Worm (Caenorhabditis elegans) whole organism, early embryonic: ENCODE results near the gene eor-1.

Source experiments
- B0310.2 ChIP-seq: sonication (generic microtip); optimal IDR thresholded peaks from 2 replicates; lab custom pipeline; 2016; ENCODE audit warnings: mild to moderate bottlenecking, missing genetic modification characterization, missing compliant biosample characterization
- F13C5.2 ChIP-seq: sonication (generic microtip); optimal IDR thresholded peaks from 2 replicates; lab custom pipeline; 2017; ENCODE audit warnings: mild to moderate bottlenecking, missing genetic modification characterization, inconsistent platforms, missing compliant biosample characterization
- aly-1 ChIP-seq: sonication (generic microtip); optimal IDR thresholded peaks from 2 replicates; lab custom pipeline; 2016; ENCODE audit warnings: missing genetic modification characterization, missing compliant biosample characterization
- ama-1 ChIP-seq: fragments of 150-350 bp; optimal IDR thresholded peaks from 2 replicates; lab custom pipeline; 2014
- ceh-13 ChIP-seq: fragments of 200-800 bp; sonication (Bioruptor generic); optimal IDR thresholded peaks from 2 replicates; lab custom pipeline; 2018; ENCODE audit warnings: mild to moderate bottlenecking, missing genetic modification characterization, missing compliant biosample characterization
- ceh-36 ChIP-seq: sonication (generic microtip); optimal IDR thresholded peaks from 2 replicates; lab custom pipeline; 2016; ENCODE audit warnings: missing genetic modification characterization, inconsistent platforms, missing compliant biosample characterization
- ets-7 ChIP-seq: sonication (generic microtip); optimal IDR thresholded peaks from 2 replicates; lab custom pipeline; 2016; ENCODE audit warnings: missing genotype, missing genetic modification characterization, missing compliant biosample characterization
- flt-1 ChIP-seq: fragments of 200-800 bp; sonication (Bioruptor generic); IDR thresholded peaks from 2 replicates; pipeline ENCODE4 v1.3.6; 2022; ENCODE audit warnings: missing genetic modification characterization, missing compliant biosample characterization
- hmbx-1 ChIP-seq: sonication (generic microtip); optimal IDR thresholded peaks from 2 replicates; lab custom pipeline; 2016; ENCODE audit warnings: mild to moderate bottlenecking, missing genetic modification characterization, missing compliant biosample characterization
- hmg-4 ChIP-seq: fragments of 200-800 bp; sonication (Bioruptor generic); optimal IDR thresholded peaks from 2 replicates; lab custom pipeline; 2018; ENCODE audit warnings: mild to moderate bottlenecking, missing genetic modification characterization, missing compliant biosample characterization
- hnd-1 ChIP-seq: sonication (generic microtip); optimal IDR thresholded peaks from 2 replicates; lab custom pipeline; 2016; ENCODE audit warnings: missing genetic modification characterization, missing compliant biosample characterization
- pes-1 ChIP-seq: fragments of 200-800 bp; sonication (Bioruptor generic); IDR thresholded peaks from 2 replicates; pipeline ENCODE4 v1.3.6; 2022; ENCODE audit warnings: missing genetic modification reagents, missing genetic modification characterization, missing compliant biosample characterization
- scrt-1 ChIP-seq: fragments of 200-800 bp; sonication (Bioruptor generic); IDR thresholded peaks from 2 replicates; pipeline ENCODE4 v1.3.6; 2022; ENCODE audit warnings: missing genetic modification characterization, missing compliant biosample characterization
- sea-1 ChIP-seq: fragments of 200-800 bp; sonication (Bioruptor generic); conservative IDR thresholded peaks from 2 replicates; pipeline ENCODE4 v1.3.6; 2022; ENCODE audit warnings: missing genetic modification characterization, missing compliant biosample characterization
- tbx-11 ChIP-seq: fragments of 200-800 bp; sonication (Bioruptor generic); IDR thresholded peaks from 2 replicates; pipeline ENCODE4 v1.3.6; 2022; ENCODE audit warnings: missing genetic modification characterization, missing compliant biosample characterization
- tbx-37 ChIP-seq: fragments of 200-800 bp; sonication (Bioruptor generic); conservative IDR thresholded peaks from 2 replicates; pipeline ENCODE4 v1.3.6; 2022; ENCODE audit warnings: missing genetic modification reagents, missing genetic modification characterization, missing compliant biosample characterization
- tra-4 ChIP-seq: sonication (generic microtip); optimal IDR thresholded peaks from 2 replicates; lab custom pipeline; 2017; ENCODE audit warnings: missing genetic modification characterization, missing compliant biosample characterization

eor-1 gene

ce11 chrIV:4799114-4799513 lies at the start of gene eor-1:
Gene eor-1, minus strand, starts transcription at chrIV:4799178.
- TF ChIP-seq tbx-11 (GFP tag; lab: Robert Waterston, UW) (no peak), aly-1 (tag; lab: Kevin White, UChicago) (no peak), hmbx-1 (tag; lab: Kevin White, UChicago) (no peak)

ce11 chrIV:4846793-4847192 lies 47.8 kb upstream of the eor-1 start, which contains the start of gene tat-2:
Gene tat-2, minus strand, starts transcription at chrIV:4846893.
- no peak for TF ChIP-seq sea-1 (GFP tag; lab: Robert Waterston, UW)

ce11 chrIV:4842030-4842429 lies 43.1 kb upstream of the eor-1 start:
- TF ChIP-seq hmg-4 (GFP tag; lab: Kevin White, UChicago) (no peak), B0310.2 (tag; lab: Kevin White, UChicago) (no peak), scrt-1 (GFP tag; lab: Robert Waterston, UW) (no peak), tbx-11 (GFP tag; lab: Robert Waterston, UW) (no peak), ets-7 (no peak), ceh-36 (tag; lab: Kevin White, UChicago) (no peak), hnd-1 (tag; lab: Kevin White, UChicago) (no peak), F13C5.2 (tag; lab: Kevin White, UChicago) (no peak), hmbx-1 (tag; lab: Kevin White, UChicago) (no peak), aly-1 (tag; lab: Kevin White, UChicago) (no peak)

ce11 chrIV:4829641-4830040 lies 30.7 kb upstream of the eor-1 start:
- TF ChIP-seq hmg-4 (GFP tag; lab: Kevin White, UChicago) (no peak), tbx-11 (GFP tag; lab: Robert Waterston, UW) (no peak), tra-4 (tag; lab: Kevin White, UChicago) (no peak), sea-1 (GFP tag; lab: Robert Waterston, UW) (no peak), ama-1 (lab: Kevin White, UChicago) (no peak), tbx-37 (GFP tag; lab: Robert Waterston, UW) (no peak), aly-1 (tag; lab: Kevin White, UChicago) (no peak), scrt-1 (GFP tag; lab: Robert Waterston, UW) (no peak), hmbx-1 (tag; lab: Kevin White, UChicago) (no peak), F13C5.2 (tag; lab: Kevin White, UChicago) (no peak), hnd-1 (tag; lab: Kevin White, UChicago) (no peak), ceh-13 (no peak), ceh-36 (tag; lab: Kevin White, UChicago) (no peak), B0310.2 (tag; lab: Kevin White, UChicago) (no peak), pes-1 (GFP tag; lab: Robert Waterston, UW) (no peak), ets-7 (no peak)

ce11 chrIV:4827219-4827618 lies 28.2 kb upstream of the eor-1 start, which contains the start of gene mpz-4:
Gene mpz-4, minus strand, starts transcription at chrIV:4827319.
- TF ChIP-seq aly-1 (tag; lab: Kevin White, UChicago) (no peak), B0310.2 (tag; lab: Kevin White, UChicago) (no peak), hmbx-1 (tag; lab: Kevin White, UChicago) (no peak), tbx-37 (GFP tag; lab: Robert Waterston, UW) (no peak), hmg-4 (GFP tag; lab: Kevin White, UChicago) (no peak), flt-1 (GFP tag; lab: Robert Waterston, UW) (no peak)

- TF ChIP-seq pes-1 (GFP tag; lab: Robert Waterston, UW) (no peak), aly-1 (tag; lab: Kevin White, UChicago) (no peak), ets-7 (no peak)
These were observed 22.9 kb upstream of the eor-1 start for ce11 chrIV:4821843-4822242.

- no peak for TF ChIP-seq tbx-11 (GFP tag; lab: Robert Waterston, UW)
- no peak for TF ChIP-seq tra-4 (tag; lab: Kevin White, UChicago)
- no peak for TF ChIP-seq hmg-4 (GFP tag; lab: Kevin White, UChicago)
- no peak for TF ChIP-seq hmbx-1 (tag; lab: Kevin White, UChicago)
- TF ChIP-seq aly-1 (tag; lab: Kevin White, UChicago), result no peak
- no peak for TF ChIP-seq hnd-1 (tag; lab: Kevin White, UChicago)
- no peak for TF ChIP-seq ceh-13
- no peak for TF ChIP-seq ama-1 (lab: Kevin White, UChicago)
- TF ChIP-seq tbx-37 (GFP tag; lab: Robert Waterston, UW), result no peak
These were observed 22.1 kb upstream of the eor-1 start, which contains the start of gene H06H21.8 for ce11 chrIV:4821054-4821453. Gene H06H21.8, minus strand, starts transcription at chrIV:4821131.

ce11 chrIV:4814185-4814584 lies 15.2 kb upstream of the eor-1 start, which contains the start of gene srw-94:
Gene srw-94, plus strand, starts transcription at chrIV:4814485.
- TF ChIP-seq scrt-1 (GFP tag; lab: Robert Waterston, UW), result no peak
- no peak for TF ChIP-seq sea-1 (GFP tag; lab: Robert Waterston, UW)
- no peak for TF ChIP-seq aly-1 (tag; lab: Kevin White, UChicago)
- TF ChIP-seq ceh-36 (tag; lab: Kevin White, UChicago), result no peak
- no peak for TF ChIP-seq ama-1 (lab: Kevin White, UChicago)
- no peak for TF ChIP-seq ets-7

ce11 chrIV:4811863-4812262 lies 12.9 kb upstream of the eor-1 start, which contains the start of gene srw-95:
Gene srw-95, plus strand, starts transcription at chrIV:4812075.
- TF ChIP-seq F13C5.2 (tag; lab: Kevin White, UChicago) (no peak), ets-7 (no peak)
